Fruit fly (Drosophila melanogaster) whole organism, pupa: ENCODE results near the gene CG15382.

ENCODE experiments used
- CG10348 ChIP-seq: fragments of 200-800 bp; sonication (Bioruptor generic); IDR thresholded peaks from 2 replicates; pipeline ENCODE4 v1.3.6; 2022; ENCODE audit warnings: missing biosample characterization, missing genetic modification characterization
- CG12605 ChIP-seq: fragments of 200-800 bp; sonication (Bioruptor generic); IDR thresholded peaks from 2 replicates; pipeline ENCODE4 v1.3.6; 2022; ENCODE audit warnings: missing biosample characterization, missing genetic modification characterization
- CG13204 ChIP-seq: fragments of 200-800 bp; sonication (Bioruptor generic); optimal IDR thresholded peaks from 2 replicates; lab custom pipeline; 2018; ENCODE audit warnings: missing biosample characterization, mild to moderate bottlenecking, missing genetic modification characterization, moderate library complexity
- CG14655 ChIP-seq: fragments of 200-800 bp; sonication (Bioruptor generic); optimal IDR thresholded peaks from 3 replicates; lab custom pipeline; 2017; ENCODE audit warnings: mild to moderate bottlenecking, missing biosample characterization, missing genetic modification reagents, missing genetic modification characterization
- CG15710 ChIP-seq: fragments of 200-800 bp; sonication (Bioruptor generic); optimal IDR thresholded peaks from 2 replicates; lab custom pipeline; 2018; ENCODE audit warnings: missing biosample characterization, mild to moderate bottlenecking, missing genetic modification characterization, moderate library complexity
- CG17806 ChIP-seq: fragments of 200-800 bp; sonication (Bioruptor generic); optimal IDR thresholded peaks from 2 replicates; lab custom pipeline; 2018; ENCODE audit warnings: missing biosample characterization, mild to moderate bottlenecking, missing genetic modification characterization, moderate library complexity
- CG32121 ChIP-seq: fragments of 200-800 bp; sonication (Bioruptor generic); IDR thresholded peaks from 2 replicates; pipeline ENCODE4 v1.3.6; 2022; ENCODE audit warnings: missing biosample characterization, missing genetic modification characterization
- CG34367 ChIP-seq: fragments of 200-800 bp; sonication (Bioruptor generic); optimal IDR thresholded peaks from 2 replicates; lab custom pipeline; 2018; ENCODE audit warnings: missing biosample characterization, mild to moderate bottlenecking, missing genetic modification characterization
- CG4496 ChIP-seq: fragments of 200-800 bp; sonication (Bioruptor generic); IDR thresholded peaks from 3 replicates; pipeline ENCODE4 v1.3.6; 2022; ENCODE audit warnings: missing biosample characterization, missing genetic modification characterization
- CG8159 ChIP-seq: fragments of 200-800 bp; sonication (Bioruptor generic); optimal IDR thresholded peaks from 3 replicates; lab custom pipeline; 2018; ENCODE audit warnings: missing biosample characterization, mild to moderate bottlenecking, missing genetic modification characterization, moderate library complexity
- CG8301 ChIP-seq: fragments of 200-800 bp; sonication (Bioruptor generic); optimal IDR thresholded peaks from 2 replicates; lab custom pipeline; 2018; ENCODE audit warnings: missing biosample characterization, mild to moderate bottlenecking, missing genetic modification characterization
- CG9948 ChIP-seq: fragments of 200-800 bp; sonication (Bioruptor generic); optimal IDR thresholded peaks from 2 replicates; lab custom pipeline; 2018; ENCODE audit warnings: missing biosample characterization, mild to moderate bottlenecking, missing genetic modification characterization, moderate library complexity
- D1 ChIP-seq: fragments of 200-800 bp; sonication (Bioruptor generic); optimal IDR thresholded peaks from 2 replicates; lab custom pipeline; 2018; ENCODE audit warnings: missing biosample characterization, mild to moderate bottlenecking, missing genetic modification characterization, moderate library complexity
- EcR ChIP-seq: fragments of 200-800 bp; sonication (Bioruptor generic); optimal IDR thresholded peaks from 3 replicates; lab custom pipeline; 2019; ENCODE audit warnings: missing biosample characterization, missing genetic modification characterization, mild to moderate bottlenecking, moderate library complexity, missing genetic modification reagents
- Ets98B ChIP-seq: fragments of 200-800 bp; sonication (Bioruptor generic); IDR thresholded peaks from 2 replicates; pipeline ENCODE4 v1.3.6; 2022; ENCODE audit warnings: missing biosample characterization, missing genetic modification characterization
- Pif1A ChIP-seq: fragments of 200-800 bp; sonication (Bioruptor generic); optimal IDR thresholded peaks from 3 replicates; lab custom pipeline; 2016; ENCODE audit warnings: missing biosample characterization, missing genetic modification characterization
- Pif1B ChIP-seq: fragments of 200-800 bp; sonication (Bioruptor generic); optimal IDR thresholded peaks from 3 replicates; lab custom pipeline; 2016; ENCODE audit warnings: missing biosample characterization, missing genetic modification characterization
- Snoo ChIP-seq: fragments of 200-800 bp; sonication (Bioruptor generic); optimal IDR thresholded peaks from 3 replicates; lab custom pipeline; 2017; ENCODE audit warnings: missing biosample characterization, mild to moderate bottlenecking, missing genetic modification characterization, inconsistent platforms
- fd96Ca ChIP-seq: fragments of 200-800 bp; sonication (Bioruptor generic); IDR thresholded peaks from 3 replicates; pipeline ENCODE4 v1.3.6; 2022; ENCODE audit warnings: missing biosample characterization, missing genetic modification characterization
- gl ChIP-seq: fragments of 200-800 bp; sonication (Bioruptor generic); optimal IDR thresholded peaks from 2 replicates; lab custom pipeline; 2018; ENCODE audit warnings: missing biosample characterization, mild to moderate bottlenecking, missing genetic modification characterization
- rn ChIP-seq: fragments of 200-800 bp; sonication (Bioruptor generic); IDR thresholded peaks from 2 replicates; pipeline ENCODE4 v1.3.6; 2022; ENCODE audit warnings: missing biosample characterization, missing genetic modification characterization

The CG15382 gene

dm6 chr2L:2173604-2174003 lies 18.1 kb downstream of the CG15382 start:
- TF ChIP-seq fd96Ca (GFP tag; lab: Robert Waterston, UW): no peak
- TF ChIP-seq, all 21 proteins: peak for 0

dm6 chr2L:2175090-2175830 lies 19.7 kb downstream of the CG15382 start:
- TF ChIP-seq CG34367 (tag; lab: Kevin White, UChicago) (no peak), CG8301 (tag; lab: Kevin White, UChicago) (no peak), CG32121 (peak; percentile 37; the same call in 1 of the 2 replicates), Pif1B (GFP tag; lab: Kevin White, UChicago) (peak; percentile 58), D1 (tag; lab: Kevin White, UChicago) (no peak), CG14655 (GFP tag; lab: Kevin White, UChicago) (peak; percentile 23), CG12605 (peak; percentile 46), Pif1A (GFP tag; lab: Kevin White, UChicago) (peak; percentile 19), Ets98B (no peak; the same call in 1 of the 2 replicates), CG10348 (GFP tag; lab: Robert Waterston, UW) (no peak), CG8159 (tag; lab: Kevin White, UChicago) (peak; percentile 15), CG15710 (tag; lab: Kevin White, UChicago) (peak; percentile 35), CG13204 (peak; percentile 86), rn (GFP tag; lab: Robert Waterston, UW) (0 out of 2 replicates have a peak, but pooled peaks have one; percentile 49), CG17806 (tag; lab: Kevin White, UChicago) (peak; percentile 32), EcR (GFP tag; lab: Kevin White, UChicago) (peak; percentile 94), gl (no peak), fd96Ca (GFP tag; lab: Robert Waterston, UW) (0 out of 3 replicates have a peak, but pooled peaks have one; percentile 26), CG4496 (GFP tag; lab: Robert Waterston, UW) (peak; percentile 49; the same call in 2 of the 3 replicates), Snoo (tag; lab: Kevin White, UChicago) (peak; percentile 3), CG9948 (tag; lab: Kevin White, UChicago) (peak; percentile 46)

- TF ChIP-seq CG14655 (GFP tag; lab: Kevin White, UChicago) (peak; percentile 63), Pif1B (GFP tag; lab: Kevin White, UChicago) (peak; percentile 60), CG32121 (peak; percentile 45), CG34367 (tag; lab: Kevin White, UChicago) (peak; percentile 38), CG15710 (tag; lab: Kevin White, UChicago) (peak; percentile 52), Pif1A (GFP tag; lab: Kevin White, UChicago) (peak; percentile 53), CG4496 (GFP tag; lab: Robert Waterston, UW) (peak; percentile 44; the same call in 2 of the 3 replicates), CG8301 (tag; lab: Kevin White, UChicago) (peak; percentile 46), D1 (tag; lab: Kevin White, UChicago) (peak; percentile 49), Ets98B (peak; percentile 23; the same call in 1 of the 2 replicates), CG17806 (tag; lab: Kevin White, UChicago) (peak; percentile 33), Snoo (tag; lab: Kevin White, UChicago) (peak; percentile 20), EcR (GFP tag; lab: Kevin White, UChicago) (no peak), CG10348 (GFP tag; lab: Robert Waterston, UW) (no peak), CG12605 (peak; percentile 73), CG9948 (tag; lab: Kevin White, UChicago) (peak; percentile 46), gl (peak; percentile 56), fd96Ca (GFP tag; lab: Robert Waterston, UW) (peak; percentile 17; the same call in 1 of the 3 replicates), CG8159 (tag; lab: Kevin White, UChicago) (peak; percentile 73), CG13204 (peak; percentile 60), rn (GFP tag; lab: Robert Waterston, UW) (no peak)
These were observed 20.5 kb downstream of the CG15382 start for dm6 chr2L:2175930-2176643.

- TF ChIP-seq CG4496 (GFP tag; lab: Robert Waterston, UW) (peak; percentile 69; the same call in 2 of the 3 replicates), CG15710 (tag; lab: Kevin White, UChicago) (peak; percentile 45), CG32121 (no peak), Snoo (tag; lab: Kevin White, UChicago) (peak; percentile 75), CG10348 (GFP tag; lab: Robert Waterston, UW) (no peak), CG17806 (tag; lab: Kevin White, UChicago) (peak; percentile 41), Pif1A (GFP tag; lab: Kevin White, UChicago) (peak; percentile 68), EcR (GFP tag; lab: Kevin White, UChicago) (no peak), CG8301 (tag; lab: Kevin White, UChicago) (peak; percentile 50), CG8159 (tag; lab: Kevin White, UChicago) (peak; percentile 66), CG9948 (tag; lab: Kevin White, UChicago) (peak; percentile 42), CG14655 (GFP tag; lab: Kevin White, UChicago) (peak; percentile 58), CG13204 (no peak), rn (GFP tag; lab: Robert Waterston, UW) (peak; percentile 33; the same call in 1 of the 2 replicates), CG34367 (tag; lab: Kevin White, UChicago) (peak; percentile 41), Pif1B (GFP tag; lab: Kevin White, UChicago) (peak; percentile 64), Ets98B (no peak)
These were observed 21.9 kb downstream of the CG15382 start for dm6 chr2L:2177312-2177968.
